Fruit fly (Drosophila melanogaster): ENCODE results near the gene robl37BC.
A peak's percentile ranks its signal among the peaks of the same experiment; 100 is the strongest.

robl37BC gene

DNA sequence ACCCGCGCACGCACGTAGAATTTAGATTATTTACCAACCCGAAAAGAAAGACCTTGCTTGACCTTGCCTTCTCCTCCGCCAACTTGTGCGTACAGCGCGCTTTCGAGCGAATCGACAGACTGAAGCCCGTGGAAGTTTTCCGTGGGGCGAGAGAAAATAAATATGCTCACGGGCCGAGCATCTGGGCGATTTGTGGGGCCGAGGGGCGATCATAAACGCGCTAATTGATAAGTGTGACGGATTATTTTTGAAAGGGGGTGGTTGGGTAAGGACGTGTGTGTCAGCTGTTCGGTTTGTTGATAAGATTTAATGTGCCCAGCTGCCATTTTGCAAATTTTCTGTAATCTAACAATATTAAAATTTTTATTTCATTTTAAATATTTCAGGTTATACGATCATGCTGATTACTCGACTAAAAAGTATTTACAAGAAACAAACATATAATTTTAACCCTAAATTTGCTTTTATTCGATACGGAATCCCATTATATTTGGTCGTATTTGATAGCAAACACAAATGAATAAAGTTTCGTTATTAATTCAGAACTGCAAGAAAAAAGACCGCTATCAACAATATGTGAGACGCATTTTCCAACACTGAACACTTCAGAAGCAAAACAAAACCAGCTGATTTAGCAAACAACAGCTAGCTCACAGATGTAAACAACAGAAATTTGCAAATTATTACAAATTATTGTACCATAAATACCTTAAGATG is 36.4 kb upstream of the robl37BC start, which contains the start of the genes L2HGDH and CG10431 (continued):
- TF ChIP-seq pnt (GFP tag; optimal IDR thresholded peaks at IDR 0.05) (peak; percentile 8), chn (GFP tag; optimal IDR thresholded peaks at IDR 0.05) (peak; percentile 10), CG8944 (GFP tag; optimal IDR thresholded peaks at IDR 0.05) (peak; percentile 5), CG12155 (GFP tag; optimal IDR thresholded peaks at IDR 0.05) (peak; percentile 33), Aef1 (GFP tag; IDR thresholded peaks at IDR 0.05) (no peak), Usf (GFP tag; optimal IDR thresholded peaks at IDR 0.05) (no peak), pum (GFP tag; optimal IDR thresholded peaks at IDR 0.05) (peak; percentile 33), Hey (tag; optimal IDR thresholded peaks at IDR 0.05) (peak; percentile 46), CG3281 (GFP tag; optimal IDR thresholded peaks at IDR 0.05) (peak; percentile 57), CG11723 (GFP tag; optimal IDR thresholded peaks at IDR 0.05) (peak; percentile 37), dm (GFP tag; optimal IDR thresholded peaks at IDR 0.05) (peak; percentile 42), Atf6 (GFP tag; IDR thresholded peaks at IDR 0.05) (peak; percentile 56; the same call in 1 of the 2 replicates), CG12769 (tag; optimal IDR thresholded peaks at IDR 0.05) (peak; percentile 72), CG8478 (optimal IDR thresholded peaks at IDR 0.05) (no peak), croc (GFP tag; conservative IDR thresholded peaks at IDR 0.05) (no peak), CG18011 (GFP tag; optimal IDR thresholded peaks at IDR 0.05) (peak; percentile 71), Bgb (GFP tag; IDR thresholded peaks at IDR 0.05; ENCODE audit: partially characterized antibody) (peak; percentile 30; the same call in 1 of the 2 replicates), CG12299 (tag; optimal IDR thresholded peaks at IDR 0.05) (peak; percentile 65), unpg (GFP tag; optimal IDR thresholded peaks at IDR 0.05) (peak; percentile 58), dmrt99B (tag; optimal IDR thresholded peaks at IDR 0.05) (peak; percentile 60), Chrac-16 (GFP tag; optimal IDR thresholded peaks at IDR 0.05) (peak; percentile 60), Trl (optimal IDR thresholded peaks at IDR 0.05) (peak in 1 of 2 experiments; percentile 48), Trl (GFP tag; optimal IDR thresholded peaks at IDR 0.05) (peak; percentile 48), CG13287 (GFP tag; IDR thresholded peaks at IDR 0.05; ENCODE audit: partially characterized antibody) (peak; percentile 34; the same call in 1 of the 2 replicates), CG16813 (GFP tag; IDR thresholded peaks at IDR 0.05; ENCODE audit: partially characterized antibody) (no peak; the same call in 2 of the 3 replicates), ERR (GFP tag; optimal IDR thresholded peaks at IDR 0.05) (peak; percentile 99), repo (GFP tag; optimal IDR thresholded peaks at IDR 0.05) (peak; percentile 30), CG2712 (tag; optimal IDR thresholded peaks at IDR 0.05) (peak; percentile 77), B-H2 (GFP tag; optimal IDR thresholded peaks at IDR 0.05) (peak; percentile 49), NC2α (GFP tag; optimal IDR thresholded peaks at IDR 0.05) (no peak), zfh1 (GFP tag; IDR thresholded peaks at IDR 0.05) (0 out of 3 replicates have a peak, but pooled peaks have one; percentile 32), Asciz (GFP tag; optimal IDR thresholded peaks at IDR 0.05) (peak; percentile 20), chif (GFP tag; optimal IDR thresholded peaks at IDR 0.05) (peak in 1 of 2 experiments; percentile 31), CG6689 (GFP tag; IDR thresholded peaks at IDR 0.05) (no peak; the same call in 1 of the 2 replicates), hkb (optimal IDR thresholded peaks at IDR 0.05) (peak; percentile 26), hkb (GFP tag; IDR thresholded peaks at IDR 0.05) (no peak), CG3065 (GFP tag; optimal IDR thresholded peaks at IDR 0.05) (no peak), gro (GFP tag; optimal IDR thresholded peaks at IDR 0.05) (peak; percentile 46), CG14050 (GFP tag; IDR thresholded peaks at IDR 0.05) (no peak), Six4 (GFP tag; optimal IDR thresholded peaks at IDR 0.05) (peak; percentile 9), CG11504 (tag; optimal IDR thresholded peaks at IDR 0.05) (no peak), CG18619 (GFP tag; optimal IDR thresholded peaks at IDR 0.05) (peak; percentile 10), rib (GFP tag; IDR thresholded peaks at IDR 0.05) (no peak), Side (GFP tag; optimal IDR thresholded peaks at IDR 0.05) (peak; percentile 7), CG2875 (GFP tag; optimal IDR thresholded peaks at IDR 0.05) (peak; percentile 27), lov (optimal IDR thresholded peaks at IDR 0.05) (no peak), lov (GFP tag; IDR thresholded peaks at IDR 0.05) (no peak), CG17385 (GFP tag; optimal IDR thresholded peaks at IDR 0.05) (peak; percentile 58), sc (optimal IDR thresholded peaks at IDR 0.05) (no peak), sc (GFP tag; optimal IDR thresholded peaks at IDR 0.05) (peak; percentile 4), Kr (GFP tag; optimal IDR thresholded peaks at IDR 0.05) (no peak)

Data from whole organism, embryonic.